Fruit fly (Drosophila melanogaster) whole organism, embryonic: ENCODE results near the gene BORCS5.

ENCODE experiments used
- Atf-2 ChIP-seq: fragments of 200-800 bp; sonication (Bioruptor generic); optimal IDR thresholded peaks from 2 replicates; lab custom pipeline; 2016; ENCODE audit warnings: missing biosample characterization, missing genetic modification characterization
- Atf3 ChIP-seq: fragments of 200-800 bp; sonication (Bioruptor generic); optimal IDR thresholded peaks from 3 replicates; lab custom pipeline; 2016; ENCODE audit warnings: missing biosample characterization, missing genetic modification characterization
- Blimp-1 ChIP-seq: fragments of 200-800 bp; sonication (Bioruptor generic); optimal IDR thresholded peaks from 3 replicates; lab custom pipeline; 2018; ENCODE audit warnings: missing biosample characterization, missing genetic modification characterization, mild to moderate bottlenecking, moderate library complexity, missing genetic modification reagents
- C15 ChIP-seq: fragments of 200-800 bp; sonication (Bioruptor generic); IDR thresholded peaks from 3 replicates; pipeline ENCODE4 v1.3.6; 2022; ENCODE audit warnings: missing biosample characterization, missing genetic modification characterization
- CG10209 ChIP-seq: fragments of 200-800 bp; sonication (Bioruptor generic); optimal IDR thresholded peaks from 3 replicates; lab custom pipeline; 2017; ENCODE audit warnings: missing biosample characterization, mild to moderate bottlenecking, missing genetic modification characterization, missing genetic modification reagents
- CG11398 ChIP-seq: fragments of 200-800 bp; sonication (Bioruptor generic); optimal IDR thresholded peaks from 2 replicates; lab custom pipeline; 2016; ENCODE audit warnings: missing biosample characterization, missing genetic modification characterization
- CG14050 ChIP-seq: fragments of 200-800 bp; sonication (Bioruptor generic); IDR thresholded peaks from 3 replicates; pipeline ENCODE4 v1.3.6; 2022; ENCODE audit warnings: missing biosample characterization, missing genetic modification characterization
- CG14441 ChIP-seq: fragments of 200-800 bp; sonication (Bioruptor generic); IDR thresholded peaks from 2 replicates; pipeline ENCODE4 v1.3.6; 2022; ENCODE audit warnings: missing biosample characterization, missing genetic modification characterization
- CG14710 ChIP-seq: fragments of 200-800 bp; sonication (Bioruptor generic); optimal IDR thresholded peaks from 3 replicates; lab custom pipeline; 2019; ENCODE audit warnings: missing biosample characterization, mild to moderate bottlenecking, missing genetic modification characterization, moderate library complexity
- CG15514 ChIP-seq: fragments of 200-800 bp; sonication (Bioruptor generic); optimal IDR thresholded peaks from 3 replicates; lab custom pipeline; 2017; ENCODE audit warnings: missing biosample characterization, missing genetic modification characterization, mild to moderate bottlenecking, moderate library complexity, missing genetic modification reagents
- CG1647 ChIP-seq: fragments of 200-800 bp; sonication (Bioruptor generic); optimal IDR thresholded peaks from 3 replicates; lab custom pipeline; 2016; ENCODE audit warnings: missing biosample characterization, missing genetic modification characterization
- CG17361 ChIP-seq: fragments of 200-800 bp; sonication (Bioruptor generic); IDR thresholded peaks from 3 replicates; pipeline ENCODE4 v1.3.6; 2022; ENCODE audit warnings: missing biosample characterization, missing genetic modification characterization
- CG2875 ChIP-seq: fragments of 200-800 bp; sonication (Bioruptor generic); optimal IDR thresholded peaks from 2 replicates; lab custom pipeline; 2017; ENCODE audit warnings: missing biosample characterization, mild to moderate bottlenecking, missing genetic modification characterization, missing genetic modification reagents
- CG30403 ChIP-seq: fragments of 200-800 bp; sonication (Bioruptor generic); optimal IDR thresholded peaks from 3 replicates; lab custom pipeline; 2016; ENCODE audit warnings: missing biosample characterization, missing genetic modification characterization
- CG4360 ChIP-seq: fragments of 200-800 bp; sonication (Bioruptor generic); IDR thresholded peaks from 2 replicates; pipeline ENCODE4 v1.3.6; 2022; ENCODE audit warnings: missing biosample characterization, missing genetic modification characterization
- CG5953 ChIP-seq: fragments of 200-800 bp; sonication (Bioruptor generic); IDR thresholded peaks from 2 replicates; pipeline ENCODE4 v1.3.6; 2022; ENCODE audit warnings: missing biosample characterization, missing genetic modification characterization
- CG6175 ChIP-seq: fragments of 200-800 bp; sonication (Bioruptor generic); IDR thresholded peaks from 3 replicates; pipeline ENCODE4 v1.3.6; 2022; ENCODE audit warnings: missing biosample characterization, missing genetic modification characterization
- CG7963 ChIP-seq: fragments of 200-800 bp; sonication (Bioruptor generic); IDR thresholded peaks from 3 replicates; pipeline ENCODE4 v1.3.6; 2022; ENCODE audit warnings: missing biosample characterization, missing genetic modification characterization; ENCODE audit not compliant: partially characterized antibody
- CG8290 ChIP-seq, 3 experiments: fragments of 200-800 bp; sonication (Bioruptor generic); optimal IDR thresholded peaks; 2 replicates each; lab custom pipeline; 2016 to 2019; ENCODE audit warnings: missing biosample characterization in 3 of 3, missing genetic modification characterization in 3 of 3, mild to moderate bottlenecking in 2 of 3, moderate library complexity in 1 of 3
- CoRest ChIP-seq: fragments of 200-800 bp; sonication (Bioruptor generic); optimal IDR thresholded peaks from 3 replicates; lab custom pipeline; 2018; ENCODE audit warnings: missing biosample characterization, mild to moderate bottlenecking, missing genetic modification characterization, moderate library complexity
- D19B ChIP-seq: fragments of 200-800 bp; sonication (Bioruptor generic); optimal IDR thresholded peaks from 2 replicates; lab custom pipeline; 2017; ENCODE audit warnings: missing biosample characterization, mild to moderate bottlenecking, missing genetic modification characterization
- Dbx ChIP-seq: fragments of 200-800 bp; sonication (Bioruptor generic); IDR thresholded peaks from 3 replicates; pipeline ENCODE4 v1.3.6; 2022; ENCODE audit warnings: missing biosample characterization, missing genetic modification characterization
- Dref ChIP-seq: fragments of 200-800 bp; sonication (Bioruptor generic); IDR thresholded peaks from 2 replicates; pipeline ENCODE4 v1.3.6; 2022; ENCODE audit warnings: missing biosample characterization, missing genetic modification characterization
- Eip74EF ChIP-seq, 2 experiments: fragments of 200-800 bp in 1 of 2; fragments of >200 bp in 1 of 2; sonication (Bioruptor generic) in 1 of 2; optimal IDR thresholded peaks; 2 replicates each; lab custom pipeline; 2017 to 2019; ENCODE audit warnings: missing biosample characterization in 2 of 2, missing genetic modification characterization in 2 of 2, mild to moderate bottlenecking in 1 of 2, moderate library complexity in 1 of 2
- Fer3 ChIP-seq: fragments of 200-800 bp; sonication (Bioruptor generic); optimal IDR thresholded peaks from 2 replicates; lab custom pipeline; 2018; ENCODE audit warnings: missing biosample characterization, mild to moderate bottlenecking, missing genetic modification characterization, moderate library complexity
- Hey ChIP-seq: fragments of 200-800 bp; sonication (Bioruptor generic); optimal IDR thresholded peaks from 3 replicates; lab custom pipeline; 2018; ENCODE audit warnings: missing biosample characterization, mild to moderate bottlenecking, missing genetic modification characterization
- MBD-R2 ChIP-seq: fragments of 200-800 bp; sonication (Bioruptor generic); IDR thresholded peaks from 2 replicates; pipeline ENCODE4 v1.3.6; 2022; ENCODE audit warnings: missing biosample characterization, missing genetic modification characterization
- Nf-YA ChIP-seq: fragments of 200-800 bp; sonication (Bioruptor generic); IDR thresholded peaks from 2 replicates; pipeline ENCODE4 v1.3.6; 2022; ENCODE audit warnings: missing biosample characterization, missing genetic modification characterization
- Taf1 ChIP-seq: fragments of 200-800 bp; sonication (Bioruptor generic); IDR thresholded peaks from 2 replicates; pipeline ENCODE4 v1.3.6; 2022; ENCODE audit warnings: missing biosample characterization, missing genetic modification characterization
- Vsx1 ChIP-seq: fragments of 200-800 bp; sonication (Bioruptor generic); optimal IDR thresholded peaks from 2 replicates; lab custom pipeline; 2017; ENCODE audit warnings: missing biosample characterization, mild to moderate bottlenecking, missing genetic modification characterization, missing genetic modification reagents
- az2 ChIP-seq: fragments of 200-800 bp; sonication (Bioruptor generic); optimal IDR thresholded peaks from 3 replicates; lab custom pipeline; 2016; ENCODE audit warnings: missing biosample characterization, missing genetic modification characterization
- caup ChIP-seq: fragments of 200-800 bp; sonication (Bioruptor generic); optimal IDR thresholded peaks from 3 replicates; lab custom pipeline; 2017; ENCODE audit warnings: missing biosample characterization, mild to moderate bottlenecking, missing genetic modification characterization, moderate library complexity; ENCODE audit not compliant: severe bottlenecking
- crp ChIP-seq, 2 experiments: fragments of 200-800 bp; sonication (Bioruptor generic); optimal IDR thresholded peaks; 2 replicates in 1 of 2; 3 replicates in 1 of 2; lab custom pipeline; 2017; ENCODE audit warnings: missing biosample characterization in 2 of 2, missing genetic modification characterization in 2 of 2, mild to moderate bottlenecking in 1 of 2, moderate library complexity in 1 of 2
- danr ChIP-seq: fragments of 200-800 bp; sonication (Bioruptor generic); IDR thresholded peaks from 2 replicates; pipeline ENCODE4 v1.3.6; 2022; ENCODE audit warnings: missing biosample characterization, missing genetic modification characterization
- fu2 ChIP-seq: fragments of 200-800 bp; sonication (Bioruptor generic); optimal IDR thresholded peaks from 2 replicates; lab custom pipeline; 2016; ENCODE audit warnings: missing biosample characterization, missing genetic modification characterization
- gt ChIP-seq: fragments of 200-800 bp; sonication (Bioruptor generic); IDR thresholded peaks from 2 replicates; pipeline ENCODE4 v1.3.6; 2022; ENCODE audit warnings: missing biosample characterization, missing genetic modification characterization
- hbn ChIP-seq: fragments of 200-800 bp; sonication (Bioruptor generic); IDR thresholded peaks from 2 replicates; pipeline ENCODE4 v1.3.6; 2022; ENCODE audit warnings: missing biosample characterization, missing genetic modification characterization; ENCODE audit not compliant: partially characterized antibody
- hkb ChIP-seq, 2 experiments: fragments of 200-800 bp in 1 of 2; fragments of >200 bp in 1 of 2; sonication (Bioruptor generic) in 1 of 2; IDR thresholded peaks in 1 of 2; optimal IDR thresholded peaks in 1 of 2; 2 replicates each; pipeline versions ENCODE4 v1.3.6 to Lab custom; 2017 to 2022; ENCODE audit warnings: missing biosample characterization in 1 of 2, missing genetic modification characterization in 1 of 2
- ind ChIP-seq: fragments of 200-800 bp; sonication (Bioruptor generic); optimal IDR thresholded peaks from 3 replicates; lab custom pipeline; 2016; ENCODE audit warnings: missing biosample characterization, missing genetic modification characterization
- ken ChIP-seq: fragments of 200-800 bp; sonication (Bioruptor generic); IDR thresholded peaks from 3 replicates; pipeline ENCODE4 v1.3.6; 2022; ENCODE audit warnings: missing biosample characterization, missing genetic modification characterization
- pum ChIP-seq: fragments of 200-800 bp; sonication (Bioruptor generic); optimal IDR thresholded peaks from 2 replicates; lab custom pipeline; 2016; ENCODE audit warnings: missing biosample characterization, missing genetic modification characterization
- run ChIP-seq: fragments of 200-800 bp; sonication (Bioruptor generic); optimal IDR thresholded peaks from 3 replicates; lab custom pipeline; 2018; ENCODE audit warnings: missing biosample characterization, mild to moderate bottlenecking, missing genetic modification characterization
- slbo ChIP-seq: fragments of 200-800 bp; sonication (Bioruptor generic); IDR thresholded peaks from 2 replicates; pipeline ENCODE4 v1.3.6; 2022; ENCODE audit warnings: missing biosample characterization, missing genetic modification characterization
- sug ChIP-seq: fragments of 200-800 bp; optimal IDR thresholded peaks from 2 replicates; lab custom pipeline; 2019; ENCODE audit warnings: missing biosample characterization, mild to moderate bottlenecking, missing genetic modification characterization, moderate library complexity
- tll ChIP-seq, 2 experiments: fragments of 200-800 bp in 1 of 2; fragments of >200 bp in 1 of 2; sonication (Bioruptor generic) in 1 of 2; optimal IDR thresholded peaks; 2 replicates each; lab custom pipeline; 2017 to 2019; ENCODE audit warnings: missing biosample characterization in 2 of 2, missing genetic modification characterization in 2 of 2, mild to moderate bottlenecking in 1 of 2, moderate library complexity in 1 of 2
- tup ChIP-seq: fragments of 200-800 bp; sonication (Bioruptor generic); optimal IDR thresholded peaks from 2 replicates; lab custom pipeline; 2016; ENCODE audit warnings: missing biosample characterization, mild to moderate bottlenecking, missing genetic modification characterization, moderate library complexity
- wdn ChIP-seq: fragments of 200-800 bp; sonication (Bioruptor generic); IDR thresholded peaks from 2 replicates; pipeline ENCODE4 v1.3.6; 2022; ENCODE audit warnings: missing biosample characterization, missing genetic modification characterization

Gene BORCS5

dm6 chrX:11848507-11849264, 23.9 kb downstream of the BORCS5 start (continued):
- TF ChIP-seq pum (GFP tag; lab: Kevin White, UChicago) (no peak), Blimp-1 (peak; percentile 65), Dbx (GFP tag; lab: Robert Waterston, UW) (no peak), gt (GFP tag; lab: Robert Waterston, UW) (no peak), tll (GFP tag; optimal IDR thresholded peaks at IDR 0.05; lab: Kevin White, UChicago) (no peak), CG14710 (tag; lab: Kevin White, UChicago) (no peak), CG4360 (GFP tag; lab: Robert Waterston, UW) (no peak), slbo (GFP tag; lab: Robert Waterston, UW) (peak; percentile 57), hkb (optimal IDR thresholded peaks at IDR 0.05; lab: Kevin White, UChicago) (no peak), hkb (GFP tag; IDR thresholded peaks at IDR 0.05; lab: Robert Waterston, UW) (peak; percentile 70), crp (GFP tag; optimal IDR thresholded peaks at IDR 0.05; lab: Kevin White, UChicago) (no peak), Nf-YA (GFP tag; lab: Robert Waterston, UW) (0 out of 2 replicates have a peak, but pooled peaks have one; percentile 28), danr (GFP tag; lab: Robert Waterston, UW) (no peak), Fer3 (tag; lab: Kevin White, UChicago) (peak; percentile 48), Hey (tag; lab: Kevin White, UChicago) (no peak), MBD-R2 (no peak), sug (tag; lab: Kevin White, UChicago) (no peak), CG7963 (GFP tag; lab: Robert Waterston, UW) (no peak), Atf3 (GFP tag; lab: Kevin White, UChicago) (no peak), CG6175 (GFP tag; lab: Robert Waterston, UW) (no peak), CG1647 (no peak), fu2 (GFP tag; lab: Kevin White, UChicago) (no peak), D19B (GFP tag; lab: Kevin White, UChicago) (no peak), CoRest (tag; lab: Kevin White, UChicago) (peak; percentile 60), CG8290 (GFP tag; optimal IDR thresholded peaks at IDR 0.05; lab: Kevin White, UChicago) (no peak), CG8290 (tag; optimal IDR thresholded peaks at IDR 0.05; lab: Kevin White, UChicago) (peak in 1 of 2 experiments; percentile 51), Atf-2 (GFP tag; lab: Kevin White, UChicago) (no peak), tup (GFP tag; lab: Kevin White, UChicago) (no peak), Taf1 (GFP tag; lab: Robert Waterston, UW) (no peak), CG17361 (peak; percentile 54; the same call in 2 of the 3 replicates), run (tag; lab: Kevin White, UChicago) (peak; percentile 30), CG14050 (GFP tag; lab: Robert Waterston, UW) (peak; percentile 35; the same call in 1 of the 3 replicates), Vsx1 (GFP tag; lab: Kevin White, UChicago) (peak; percentile 36), Dref (no peak), ken (GFP tag; lab: Robert Waterston, UW) (0 out of 3 replicates have a peak, but pooled peaks have one; percentile 10), CG5953 (no peak), wdn (GFP tag; lab: Robert Waterston, UW) (no peak), Eip74EF (GFP tag; optimal IDR thresholded peaks at IDR 0.05; lab: Kevin White, UChicago) (peak in 1 of 2 experiments; percentile 32), CG11398 (GFP tag; lab: Kevin White, UChicago) (no peak), C15 (GFP tag; lab: Robert Waterston, UW) (no peak), CG30403 (GFP tag; lab: Kevin White, UChicago) (peak; percentile 45), CG10209 (GFP tag; lab: Kevin White, UChicago) (peak; percentile 41), CG2875 (GFP tag; lab: Kevin White, UChicago) (no peak), CG14441 (GFP tag; lab: Robert Waterston, UW) (peak; percentile 16; the same call in 1 of the 2 replicates), caup (GFP tag; lab: Kevin White, UChicago) (peak; percentile 34), ind (peak; percentile 13), hbn (no peak), CG15514 (peak; percentile 7), az2 (peak; percentile 25)
